Fruit fly (Drosophila melanogaster): ENCODE results near the gene Vti1a.
A peak's percentile ranks its signal among the peaks of the same experiment; 100 is the strongest.

Vti1a gene

DNA sequence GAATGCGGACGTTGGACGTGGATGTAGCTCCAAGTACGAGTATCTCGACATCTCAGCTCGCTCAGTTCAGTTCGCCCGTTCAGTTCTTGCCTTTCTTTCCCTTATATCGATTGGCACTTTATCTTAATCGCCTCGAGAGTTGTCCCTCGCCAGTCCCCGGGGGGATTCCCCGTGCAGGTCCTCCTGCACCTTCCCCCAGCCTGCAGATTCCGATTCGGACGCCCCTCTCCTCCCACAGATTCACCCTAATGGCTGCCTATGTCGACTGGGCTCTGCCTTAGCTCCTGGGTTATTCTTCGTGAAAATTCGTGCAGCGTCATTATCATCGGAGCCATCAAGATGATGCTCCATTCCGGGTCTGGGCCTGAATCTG lies 4.3 kb upstream of the Vti1a start:
- TF ChIP-seq EcR (GFP tag; optimal IDR thresholded peaks at IDR 0.05) (no peak), CG17806 (tag; optimal IDR thresholded peaks at IDR 0.05) (no peak), CG12605 (GFP tag; IDR thresholded peaks at IDR 0.05) (no peak), CG34367 (tag; optimal IDR thresholded peaks at IDR 0.05) (no peak), CG13204 (GFP tag; optimal IDR thresholded peaks at IDR 0.05) (no peak)

DNA sequence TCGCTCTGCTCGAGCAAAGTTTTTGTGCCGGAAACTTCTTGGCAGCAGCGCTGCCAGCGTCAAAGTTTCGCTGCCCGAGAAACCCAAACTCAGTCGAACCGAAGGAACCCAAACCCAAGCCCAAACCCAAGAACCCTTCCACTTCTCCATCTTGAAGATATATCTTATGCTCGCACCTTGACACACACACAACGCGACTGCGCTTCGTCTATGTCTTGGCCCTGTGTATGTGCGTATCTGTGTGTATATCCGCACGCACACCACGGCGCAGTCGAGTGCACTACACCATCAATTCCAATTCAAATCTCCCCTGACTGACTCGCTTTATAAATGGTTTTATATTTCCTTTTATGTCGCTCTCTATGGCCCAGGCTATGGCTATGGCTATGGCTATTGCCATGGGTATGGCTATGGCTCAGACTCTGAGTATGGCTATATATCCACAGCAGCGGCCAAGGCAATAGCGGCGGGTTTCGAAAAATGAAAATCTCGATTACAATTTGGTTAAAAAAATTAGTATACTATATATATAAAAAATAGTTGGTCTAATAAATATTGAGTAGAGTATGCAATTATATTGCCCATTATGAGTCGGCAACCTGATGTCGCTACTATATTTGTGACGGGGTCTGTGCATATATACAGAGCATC lies 3.8 kb upstream of the Vti1a start:
- TF ChIP-seq gl (tag; optimal IDR thresholded peaks at IDR 0.05) (peak; percentile 95), CG17806 (tag; optimal IDR thresholded peaks at IDR 0.05) (peak; percentile 99), Ets98B (GFP tag; IDR thresholded peaks at IDR 0.05) (peak; percentile 96), CG10348 (GFP tag; IDR thresholded peaks at IDR 0.05) (peak; percentile 78), rn (GFP tag; IDR thresholded peaks at IDR 0.05) (peak; percentile 92), CG13204 (GFP tag; optimal IDR thresholded peaks at IDR 0.05) (peak; percentile 94), CG8301 (tag; optimal IDR thresholded peaks at IDR 0.05) (peak; percentile 94), CG9948 (tag; optimal IDR thresholded peaks at IDR 0.05) (peak; percentile 99), EcR (GFP tag; optimal IDR thresholded peaks at IDR 0.05) (peak; percentile 45), CG15710 (tag; optimal IDR thresholded peaks at IDR 0.05) (peak; percentile 98), Pif1B (GFP tag; optimal IDR thresholded peaks at IDR 0.05) (peak; percentile 95), CG4496 (GFP tag; IDR thresholded peaks at IDR 0.05) (peak; percentile 96), CG14655 (GFP tag; optimal IDR thresholded peaks at IDR 0.05) (peak; percentile 97), D1 (tag; optimal IDR thresholded peaks at IDR 0.05) (no peak), CG32121 (GFP tag; IDR thresholded peaks at IDR 0.05) (peak; percentile 95), CG34367 (tag; optimal IDR thresholded peaks at IDR 0.05) (peak; percentile 95), Snoo (tag; optimal IDR thresholded peaks at IDR 0.05) (peak; percentile 90), fd96Ca (GFP tag; IDR thresholded peaks at IDR 0.05) (peak; percentile 97), CG8159 (tag; optimal IDR thresholded peaks at IDR 0.05) (peak; percentile 98), Pif1A (GFP tag; optimal IDR thresholded peaks at IDR 0.05) (peak; percentile 91), CG12605 (GFP tag; IDR thresholded peaks at IDR 0.05) (peak; percentile 95)

DNA sequence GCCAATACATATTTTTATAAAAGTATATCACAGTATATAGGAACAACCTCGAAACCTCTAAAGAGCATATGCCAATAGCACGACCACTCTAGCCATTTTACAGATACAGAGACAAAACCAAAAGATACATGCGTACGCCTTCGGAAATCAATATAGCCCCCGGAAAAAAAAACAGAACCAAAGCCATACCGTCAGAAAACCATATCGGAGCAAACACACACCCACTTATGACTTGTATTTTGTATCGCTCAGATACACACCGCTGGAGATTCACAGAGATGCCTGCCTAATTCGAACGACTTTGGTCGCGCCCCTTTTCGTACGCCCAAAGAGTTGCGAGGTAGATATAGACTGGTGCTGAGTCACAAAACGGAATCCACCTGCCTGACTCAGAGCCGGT lies 2.8 kb upstream of the Vti1a start:
- TF ChIP-seq CG8159 (tag; optimal IDR thresholded peaks at IDR 0.05) = no peak
- no peak for TF ChIP-seq CG8301 (tag; optimal IDR thresholded peaks at IDR 0.05)
- TF ChIP-seq CG15710 (tag; optimal IDR thresholded peaks at IDR 0.05) = no peak
- TF ChIP-seq CG4496 (GFP tag; IDR thresholded peaks at IDR 0.05) = no peak
- TF ChIP-seq gl (tag; optimal IDR thresholded peaks at IDR 0.05) = no peak
- TF ChIP-seq CG34367 (tag; optimal IDR thresholded peaks at IDR 0.05) = no peak
- no peak for TF ChIP-seq CG17806 (tag; optimal IDR thresholded peaks at IDR 0.05)
- no peak for TF ChIP-seq CG13204 (GFP tag; optimal IDR thresholded peaks at IDR 0.05)
- TF ChIP-seq CG12605 (GFP tag; IDR thresholded peaks at IDR 0.05) = no peak
- TF ChIP-seq D1 (tag; optimal IDR thresholded peaks at IDR 0.05) = no peak
- no peak for TF ChIP-seq Pif1A (GFP tag; optimal IDR thresholded peaks at IDR 0.05)

DNA sequence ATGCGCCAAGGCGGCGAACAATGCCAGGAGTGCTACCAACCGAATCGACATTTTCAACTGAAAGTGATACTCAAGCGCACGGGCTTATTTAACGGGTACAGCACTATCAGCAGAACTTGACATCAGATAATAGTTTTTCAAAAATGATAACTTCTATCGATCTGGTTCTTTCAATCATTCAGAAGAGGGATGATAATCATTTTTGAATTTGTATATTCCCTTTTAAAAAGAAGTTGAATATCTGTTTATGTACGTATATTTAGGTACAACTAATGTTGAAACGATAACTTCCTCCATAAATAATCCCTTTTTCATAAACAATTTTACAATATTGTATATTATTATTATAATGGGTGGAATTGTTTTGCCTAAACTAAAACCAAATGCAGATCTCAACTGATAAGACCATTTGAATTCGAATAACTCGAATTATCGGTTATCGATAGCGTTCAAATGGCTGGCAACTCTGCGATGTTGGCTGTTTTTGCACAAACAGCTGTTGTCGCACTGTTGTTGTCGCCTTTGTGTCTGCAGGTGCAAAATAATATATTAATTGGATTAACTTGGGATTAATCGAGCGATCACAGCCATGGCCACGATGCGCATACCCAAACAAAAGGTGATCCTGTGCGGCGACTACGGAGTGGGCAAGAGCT lies 2.6 kb downstream of the Vti1a start, which contains the start of the genes CG32483 and RabX6:
TSS of gene CG32483 (minus strand) at position 51 of the 656 bp plus-strand sequence.
TSS of gene RabX6 (plus strand) at position 487 of the 656 bp plus-strand sequence.
- TF ChIP-seq rn (GFP tag; IDR thresholded peaks at IDR 0.05) (no peak), Snoo (tag; optimal IDR thresholded peaks at IDR 0.05) (no peak), CG17806 (tag; optimal IDR thresholded peaks at IDR 0.05) (no peak), D1 (tag; optimal IDR thresholded peaks at IDR 0.05) (no peak), Ets98B (GFP tag; IDR thresholded peaks at IDR 0.05) (no peak), CG8301 (tag; optimal IDR thresholded peaks at IDR 0.05) (no peak), CG32121 (GFP tag; IDR thresholded peaks at IDR 0.05) (no peak), Pif1B (GFP tag; optimal IDR thresholded peaks at IDR 0.05) (no peak), fd96Ca (GFP tag; IDR thresholded peaks at IDR 0.05) (no peak)

DNA sequence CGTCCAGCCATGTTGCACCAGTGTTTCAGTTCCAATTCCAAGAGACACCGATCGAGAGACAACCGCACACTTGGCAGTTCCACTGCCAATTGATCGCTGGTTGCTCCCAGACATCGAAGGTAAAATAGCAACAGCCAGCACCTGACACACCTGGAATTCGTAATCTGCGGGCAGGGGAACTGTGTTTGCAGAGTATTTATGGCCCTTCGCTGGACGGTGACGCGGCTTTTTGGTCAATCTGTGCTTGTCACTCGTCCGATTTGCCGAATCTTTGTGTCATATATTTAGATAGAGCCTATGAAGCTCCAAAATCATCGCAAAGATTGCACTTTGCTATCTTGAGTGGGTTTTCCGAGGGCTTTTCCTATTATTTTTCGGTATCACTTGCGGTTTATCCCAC lies 4.9 kb downstream of the Vti1a start, which contains the start of gene hiro:
TSS of gene hiro (minus strand) at position 101 of the 400 bp plus-strand sequence.
- TF ChIP-seq fd96Ca (GFP tag; IDR thresholded peaks at IDR 0.05) (no peak), gl (tag; optimal IDR thresholded peaks at IDR 0.05) (no peak), CG15710 (tag; optimal IDR thresholded peaks at IDR 0.05) (no peak), CG8301 (tag; optimal IDR thresholded peaks at IDR 0.05) (no peak), CG13204 (GFP tag; optimal IDR thresholded peaks at IDR 0.05) (no peak), CG10348 (GFP tag; IDR thresholded peaks at IDR 0.05) (no peak), CG9948 (tag; optimal IDR thresholded peaks at IDR 0.05) (no peak), Pif1B (GFP tag; optimal IDR thresholded peaks at IDR 0.05) (no peak), CG4496 (GFP tag; IDR thresholded peaks at IDR 0.05) (no peak)

DNA sequence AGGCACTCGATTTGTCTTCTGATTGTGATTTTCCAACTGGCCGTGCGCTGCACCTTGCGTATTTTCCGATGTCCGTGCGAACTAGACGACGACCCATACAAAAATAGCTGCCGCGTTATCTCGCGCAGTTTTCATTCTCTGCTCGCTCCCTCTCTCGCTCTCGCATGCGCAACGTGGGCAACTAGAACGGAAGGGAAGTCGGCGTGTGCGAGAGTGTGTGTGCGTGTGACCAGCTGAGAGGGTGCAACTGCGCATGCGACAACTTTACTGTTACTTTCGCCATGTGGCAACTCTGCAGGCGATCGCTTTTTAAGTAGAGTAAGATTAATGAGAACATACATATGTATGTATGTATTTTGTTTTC lies 7.3 kb downstream of the Vti1a start, which contains the start of gene ebd1:
TSS of gene ebd1 (minus strand) at position 109 of the 364 bp plus-strand sequence.
- TF ChIP-seq CG8159 (tag; optimal IDR thresholded peaks at IDR 0.05) = no peak
- TF ChIP-seq CG15710 (tag; optimal IDR thresholded peaks at IDR 0.05) = no peak
- TF ChIP-seq CG17806 (tag; optimal IDR thresholded peaks at IDR 0.05) = no peak
- no peak for TF ChIP-seq CG12605 (GFP tag; IDR thresholded peaks at IDR 0.05)
- no peak for TF ChIP-seq D1 (tag; optimal IDR thresholded peaks at IDR 0.05)
- TF ChIP-seq CG4496 (GFP tag; IDR thresholded peaks at IDR 0.05) = peak; percentile 44; the same call in 2 of the 3 replicates
